Fruit fly (Drosophila melanogaster) S2 (cell line): Measurements from ENCODE around the gene Pfdn6.

Source experiments
- CG8478 ChIP-seq: fragments of >200 bp; optimal IDR thresholded peaks from 2 replicates; lab custom pipeline; 2018
- CTCF ChIP-seq, 2 experiments: fragments of >200 bp; optimal IDR thresholded peaks; 2 replicates each; lab custom pipeline; 2018

- TF ChIP-seq CTCF (optimal IDR thresholded peaks at IDR 0.05; lab: Kevin White, UChicago), result no peak
- TF ChIP-seq CG8478, result no peak
These were observed at the start of gene Pfdn6 for dm6 chr3L:19922833-19923745.
